Worm (Caenorhabditis elegans) whole organism, L4 larva: Measurements from ENCODE around the gene Y54E2A.9.

Experiments used
- R02D3.7 ChIP-seq: fragments of 150-350 bp; sonication (generic microtip); optimal IDR thresholded peaks from 3 replicates; lab custom pipeline; 2014; ENCODE audit warnings: missing biosample characterization, missing genetic modification characterization
- Y105C5A.15 ChIP-seq: fragments of 200-800 bp; sonication (Bioruptor generic); IDR thresholded peaks from 2 replicates; pipeline ENCODE4 v1.3.6; 2022; ENCODE audit warnings: missing genetic modification characterization, missing compliant biosample characterization
- Y5F2A.4 ChIP-seq: fragments of 200-800 bp; sonication (Bioruptor generic); optimal IDR thresholded peaks from 2 replicates; lab custom pipeline; 2018; ENCODE audit warnings: mild to moderate bottlenecking, missing genetic modification characterization, missing compliant biosample characterization
- ZK337.2 ChIP-seq: fragments of 200-800 bp; sonication (Bioruptor generic); IDR thresholded peaks from 2 replicates; pipeline ENCODE4 v1.3.6; 2022; ENCODE audit warnings: missing genetic modification reagents, missing genetic modification characterization, missing compliant biosample characterization
- ZK546.5 ChIP-seq, 2 experiments: sonication (generic microtip); optimal IDR thresholded peaks; 2 replicates each; lab custom pipeline; 2017; ENCODE audit warnings: missing biosample characterization in 2 of 2, missing genetic modification characterization in 2 of 2
- aha-1 ChIP-seq: fragments of 150-350 bp; peaks from one replicate; lab custom pipeline; 2014; ENCODE audit warnings: missing biosample characterization, missing genetic modification characterization
- aly-2 ChIP-seq: sonication (generic microtip); optimal IDR thresholded peaks from 2 replicates; lab custom pipeline; 2018; ENCODE audit warnings: missing biosample characterization, missing genetic modification characterization
- ama-1 ChIP-seq: fragments of 150-350 bp; optimal IDR thresholded peaks from 2 replicates; lab custom pipeline; 2014; ENCODE audit warnings: inconsistent platforms, mixed read lengths
- attf-4 ChIP-seq: sonication (generic microtip); optimal IDR thresholded peaks from 3 replicates; lab custom pipeline; 2017; ENCODE audit warnings: missing biosample characterization, missing genetic modification characterization
- ceh-28 ChIP-seq: fragments of 150-350 bp; optimal IDR thresholded peaks from 2 replicates; lab custom pipeline; 2014; ENCODE audit warnings: missing biosample characterization, missing genetic modification reagents, missing genetic modification characterization
- ceh-32 ChIP-seq: sonication (generic microtip); optimal IDR thresholded peaks from 2 replicates; lab custom pipeline; 2016; ENCODE audit warnings: mild to moderate bottlenecking, missing genetic modification characterization, missing compliant biosample characterization; ENCODE audit not compliant: poor library complexity
- ceh-44 ChIP-seq: fragments of 200-800 bp; sonication (Bioruptor generic); IDR thresholded peaks from 2 replicates; pipeline ENCODE4 v1.3.6; 2022; ENCODE audit warnings: missing genetic modification reagents, missing genetic modification characterization, missing compliant biosample characterization
- ceh-62 ChIP-seq: sonication (generic microtip); optimal IDR thresholded peaks from 2 replicates; lab custom pipeline; 2017; ENCODE audit warnings: missing biosample characterization, missing genetic modification characterization
- ces-1 ChIP-seq: fragments of 150-350 bp; sonication (generic microtip); optimal IDR thresholded peaks from 4 replicates; lab custom pipeline; 2014; ENCODE audit warnings: missing biosample characterization, missing genetic modification reagents, missing genetic modification characterization
- daf-12 ChIP-seq: fragments of 150-350 bp; optimal IDR thresholded peaks from 2 replicates; lab custom pipeline; 2014; ENCODE audit warnings: missing biosample characterization, missing genetic modification reagents, missing genetic modification characterization
- dmd-6 ChIP-seq: fragments of 200-800 bp; sonication (Bioruptor generic); IDR thresholded peaks from 2 replicates; pipeline ENCODE4 v1.3.6; 2022; ENCODE audit warnings: missing genetic modification reagents, missing genetic modification characterization, missing compliant biosample characterization
- dmd-8 ChIP-seq: fragments of 200-800 bp; sonication (Bioruptor generic); IDR thresholded peaks from 2 replicates; pipeline ENCODE4 v1.3.6; 2022; ENCODE audit warnings: missing genetic modification characterization, missing compliant biosample characterization
- dpl-1 ChIP-seq: fragments of 150-350 bp; optimal IDR thresholded peaks from 2 replicates; lab custom pipeline; 2014; ENCODE audit warnings: missing biosample characterization, missing genetic modification reagents, missing genetic modification characterization
- duxl-1 ChIP-seq: sonication (generic microtip); optimal IDR thresholded peaks from 2 replicates; lab custom pipeline; 2016; ENCODE audit warnings: mild to moderate bottlenecking, missing genetic modification characterization, moderate library complexity, missing compliant biosample characterization; ENCODE audit not compliant: poor library complexity
- dve-1 ChIP-seq: sonication (generic microtip); optimal IDR thresholded peaks from 2 replicates; lab custom pipeline; 2017; ENCODE audit warnings: antibody characterized with exemption, mild to moderate bottlenecking, missing genetic modification characterization, missing compliant biosample characterization; ENCODE audit not compliant: insufficient read depth
- egl-43 ChIP-seq: fragments of 200-800 bp; sonication (Bioruptor generic); IDR thresholded peaks from 2 replicates; pipeline ENCODE4 v1.3.6; 2022; ENCODE audit warnings: missing genetic modification reagents, missing genetic modification characterization, missing compliant biosample characterization
- gei-8 ChIP-seq: fragments of 200-800 bp; sonication (Bioruptor generic); optimal IDR thresholded peaks from 2 replicates; lab custom pipeline; 2018; ENCODE audit warnings: mild to moderate bottlenecking, missing genetic modification characterization, missing compliant biosample characterization
- hmg-1.1 ChIP-seq: fragments of 200-800 bp; sonication (Bioruptor generic); IDR thresholded peaks from 2 replicates; pipeline ENCODE4 v1.3.6; 2022; ENCODE audit warnings: missing genetic modification reagents, missing genetic modification characterization, missing compliant biosample characterization
- lim-7 ChIP-seq: fragments of 200-800 bp; sonication (Bioruptor generic); IDR thresholded peaks from 2 replicates; pipeline ENCODE4 v1.3.6; 2022; ENCODE audit warnings: missing genetic modification characterization, missing compliant biosample characterization
- lin-1 ChIP-seq: fragments of 200-800 bp; sonication (Bioruptor generic); IDR thresholded peaks from 2 replicates; pipeline ENCODE4 v1.3.6; 2022; ENCODE audit warnings: missing genetic modification reagents, missing genetic modification characterization, missing compliant biosample characterization
- lin-39 ChIP-seq: fragments of 150-350 bp; optimal IDR thresholded peaks from 2 replicates; lab custom pipeline; 2014; ENCODE audit warnings: missing biosample characterization, missing genetic modification reagents, missing genetic modification characterization
- lir-3 ChIP-seq: sonication (generic microtip); optimal IDR thresholded peaks from 2 replicates; lab custom pipeline; 2016; ENCODE audit warnings: mild to moderate bottlenecking, missing genetic modification characterization, missing compliant biosample characterization
- lsy-2 ChIP-seq, 2 experiments: fragments of 150-350 bp in 1 of 2; sonication (generic microtip) in 1 of 2; optimal IDR thresholded peaks; 2 replicates each; lab custom pipeline; 2014 to 2017; ENCODE audit warnings: missing biosample characterization in 2 of 2, missing genetic modification characterization in 2 of 2
- madf-5 ChIP-seq, 2 experiments: fragments of 200-800 bp; sonication (Bioruptor generic); IDR thresholded peaks; 2 replicates each; pipeline ENCODE4 v1.3.6; 2022; ENCODE audit warnings: missing compliant biosample characterization in 2 of 2, missing genetic modification characterization in 2 of 2
- madf-9 ChIP-seq: fragments of 200-800 bp; sonication (Bioruptor generic); conservative IDR thresholded peaks from 2 replicates; pipeline ENCODE4 v1.3.6; 2022; ENCODE audit warnings: missing genetic modification reagents, missing genetic modification characterization, missing compliant biosample characterization
- mes-2 ChIP-seq: sonication (generic microtip); optimal IDR thresholded peaks from 2 replicates; lab custom pipeline; 2016; ENCODE audit warnings: missing genotype, mild to moderate bottlenecking, missing genetic modification characterization, missing compliant biosample characterization; ENCODE audit not compliant: poor library complexity, severe bottlenecking
- nhr-10 ChIP-seq: fragments of 150-350 bp; optimal IDR thresholded peaks from 2 replicates; lab custom pipeline; 2014; ENCODE audit warnings: missing biosample characterization, missing genetic modification characterization
- nhr-102 ChIP-seq: sonication (generic microtip); optimal IDR thresholded peaks from 2 replicates; lab custom pipeline; 2016; ENCODE audit warnings: mild to moderate bottlenecking, missing genetic modification characterization, moderate library complexity, missing compliant biosample characterization
- nhr-11 ChIP-seq: fragments of 150-350 bp; optimal IDR thresholded peaks from 2 replicates; lab custom pipeline; 2014; ENCODE audit warnings: missing biosample characterization, missing genetic modification characterization
- nhr-111 ChIP-seq: fragments of 200-800 bp; sonication (Bioruptor generic); optimal IDR thresholded peaks from 2 replicates; lab custom pipeline; 2018; ENCODE audit warnings: mild to moderate bottlenecking, missing genetic modification characterization, missing compliant biosample characterization
- nhr-28 ChIP-seq: fragments of 150-350 bp; optimal IDR thresholded peaks from 2 replicates; lab custom pipeline; 2014; ENCODE audit warnings: missing biosample characterization, missing genetic modification characterization
- nhr-41 ChIP-seq: fragments of 200-800 bp; sonication (Bioruptor generic); IDR thresholded peaks from 2 replicates; pipeline ENCODE4 v1.3.6; 2022; ENCODE audit warnings: missing genetic modification reagents, missing genetic modification characterization, missing compliant biosample characterization
- nhr-42 ChIP-seq: fragments of 200-800 bp; sonication (Bioruptor generic); IDR thresholded peaks from 2 replicates; pipeline ENCODE4 v1.3.6; 2022; ENCODE audit warnings: missing genetic modification characterization, missing compliant biosample characterization
- nhr-76 ChIP-seq: fragments of 150-350 bp; optimal IDR thresholded peaks from 2 replicates; lab custom pipeline; 2014; ENCODE audit warnings: missing biosample characterization, missing genetic modification characterization
- nhr-77 ChIP-seq: fragments of 150-350 bp; optimal IDR thresholded peaks from 2 replicates; lab custom pipeline; 2014; ENCODE audit warnings: missing biosample characterization, missing genetic modification characterization
- rbr-2 ChIP-seq: sonication (generic microtip); optimal IDR thresholded peaks from 2 replicates; lab custom pipeline; 2016; ENCODE audit warnings: missing genotype, missing genetic modification characterization, missing compliant biosample characterization
- saeg-2 ChIP-seq: fragments of 200-800 bp; sonication (Bioruptor generic); IDR thresholded peaks from 2 replicates; pipeline ENCODE4 v1.3.6; 2022; ENCODE audit warnings: missing genetic modification reagents, missing genetic modification characterization, missing compliant biosample characterization
- set-16 ChIP-seq: fragments of 200-800 bp; sonication (Bioruptor generic); IDR thresholded peaks from 2 replicates; pipeline ENCODE4 v1.3.6; 2022; ENCODE audit warnings: missing genetic modification reagents, missing genetic modification characterization, missing compliant biosample characterization
- snpc-1.2 ChIP-seq: fragments of 200-800 bp; sonication (Bioruptor generic); IDR thresholded peaks from 2 replicates; pipeline ENCODE4 v1.3.6; 2022; ENCODE audit warnings: missing genetic modification reagents, missing genetic modification characterization, missing compliant biosample characterization
- spr-3 ChIP-seq: fragments of 200-800 bp; sonication (Bioruptor generic); optimal IDR thresholded peaks from 2 replicates; lab custom pipeline; 2018; ENCODE audit warnings: mild to moderate bottlenecking, missing genetic modification characterization, missing compliant biosample characterization
- unc-130 ChIP-seq: sonication (generic microtip); optimal IDR thresholded peaks from 2 replicates; lab custom pipeline; 2016; ENCODE audit warnings: missing genetic modification reagents, missing genetic modification characterization, missing compliant biosample characterization
- unc-39 ChIP-seq: sonication (generic microtip); optimal IDR thresholded peaks from 2 replicates; lab custom pipeline; 2017; ENCODE audit warnings: missing biosample characterization, missing genetic modification characterization
- unc-62 ChIP-seq, 3 experiments: fragments of 150-350 bp in 1 of 3; sonication (generic microtip); optimal IDR thresholded peaks in 2 of 3; peaks in 1 of 3; 1 replicate in 1 of 3; 2 replicates in 2 of 3; lab custom pipeline; 2014 to 2017; ENCODE audit warnings: missing biosample characterization in 3 of 3, missing genetic modification characterization in 3 of 3, missing genetic modification reagents in 3 of 3, missing genotype in 1 of 3
- zfp-2 ChIP-seq: sonication (generic microtip); optimal IDR thresholded peaks from 2 replicates; lab custom pipeline; 2016; ENCODE audit warnings: mild to moderate bottlenecking, missing genetic modification characterization, missing compliant biosample characterization
- zfp-3 ChIP-seq: fragments of 200-800 bp; sonication (Bioruptor generic); conservative IDR thresholded peaks from 2 replicates; pipeline ENCODE4 v1.3.6; 2022; ENCODE audit warnings: missing genetic modification reagents, missing genetic modification characterization, missing compliant biosample characterization
- zip-11 ChIP-seq: fragments of 200-800 bp; sonication (Bioruptor generic); IDR thresholded peaks from 2 replicates; pipeline ENCODE4 v1.3.6; 2022; ENCODE audit warnings: missing genetic modification characterization, missing compliant biosample characterization

Gene Y54E2A.9

DNA sequence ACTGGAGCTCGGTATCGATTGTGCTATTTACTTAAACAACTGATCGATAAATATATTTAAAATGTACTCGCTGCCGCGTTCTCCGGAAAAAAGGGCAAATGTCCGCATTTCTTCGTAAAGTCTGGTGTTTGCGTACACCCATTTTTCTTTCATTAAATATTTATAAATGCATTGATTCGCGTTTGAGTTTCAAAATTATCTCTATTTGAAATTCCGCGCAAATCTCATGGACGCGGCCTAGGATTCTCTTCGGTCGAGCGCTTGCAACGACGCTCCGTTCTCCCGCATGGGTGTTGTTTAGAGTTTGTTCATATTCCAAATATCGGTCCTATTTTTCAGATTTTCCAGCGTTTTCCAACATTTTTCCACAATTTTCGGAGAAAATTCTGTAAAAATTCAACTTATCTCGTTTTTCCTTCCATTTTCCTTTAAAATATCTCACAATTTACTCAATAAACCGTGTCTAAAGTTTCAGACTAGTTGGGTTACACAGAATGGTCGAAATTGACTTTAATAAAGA, 9.2 kb upstream of the Y54E2A.9 start, which contains the start of gene eif-3.B (continued):
- TF ChIP-seq mes-2 (tag; lab: Kevin White, UChicago) (peak; percentile 100), Y5F2A.4 (no peak), zfp-3 (no peak), egl-43 (GFP tag; lab: Robert Waterston, UW) (peak; percentile 46; the same call in 1 of the 2 replicates), lim-7 (no peak), unc-39 (tag; lab: Kevin White, UChicago) (no peak), gei-8 (GFP tag; lab: Kevin White, UChicago) (no peak), ceh-44 (GFP tag; lab: Robert Waterston, UW) (peak; percentile 70; the same call in 1 of the 2 replicates), nhr-77 (peak; percentile 95), ces-1 (GFP tag; lab: Kevin White, UChicago) (peak; percentile 43), nhr-41 (no peak), R02D3.7 (no peak), rbr-2 (peak; percentile 83), unc-62 (GFP tag; optimal IDR thresholded peaks at IDR 0.05 in 1 of 2; lab: Kevin White, UChicago) (no peak), unc-62 (tag; optimal IDR thresholded peaks at IDR 0.05; lab: Kevin White, UChicago) (no peak), ceh-28 (tag; lab: Kevin White, UChicago) (peak; percentile 7), nhr-28 (peak; percentile 14), ZK546.5 (tag; optimal IDR thresholded peaks at IDR 0.05; lab: Kevin White, UChicago) (no peak), ama-1 (lab: Kevin White, UChicago) (no peak), lir-3 (tag; lab: Kevin White, UChicago) (no peak), zip-11 (GFP tag; lab: Robert Waterston, UW) (no peak), nhr-42 (GFP tag; lab: Robert Waterston, UW) (peak; percentile 88), set-16 (GFP tag; lab: Robert Waterston, UW) (peak; percentile 23; the same call in 1 of the 2 replicates), zfp-2 (tag; lab: Kevin White, UChicago) (no peak), snpc-1.2 (GFP tag; lab: Robert Waterston, UW) (no peak), nhr-102 (tag; lab: Kevin White, UChicago) (peak; percentile 72), madf-9 (GFP tag; lab: Robert Waterston, UW) (peak; percentile 66; the same call in 1 of the 2 replicates), aly-2 (tag; lab: Kevin White, UChicago) (no peak), ceh-62 (tag; lab: Kevin White, UChicago) (no peak), lin-39 (tag; lab: Kevin White, UChicago) (no peak), attf-4 (tag; lab: Kevin White, UChicago) (no peak), spr-3 (no peak), nhr-76 (tag; lab: Kevin White, UChicago) (no peak), unc-130 (GFP tag; lab: Kevin White, UChicago) (peak; percentile 95), Y105C5A.15 (GFP tag; lab: Robert Waterston, UW) (no peak), aha-1 (peak; percentile 6), daf-12 (tag; lab: Kevin White, UChicago) (no peak), dmd-6 (GFP tag; lab: Robert Waterston, UW) (peak; percentile 77), lin-1 (GFP tag; lab: Robert Waterston, UW) (0 out of 2 replicates have a peak, but pooled peaks have one; percentile 26), hmg-1.1 (GFP tag; lab: Robert Waterston, UW) (peak; percentile 77), lsy-2 (tag; optimal IDR thresholded peaks at IDR 0.05; lab: Kevin White, UChicago) (peak; percentile 59 to 95), dve-1 (peak; percentile 97), nhr-11 (tag; lab: Kevin White, UChicago) (peak; percentile 83), dmd-8 (no peak), ceh-32 (peak; percentile 45), duxl-1 (tag; lab: Kevin White, UChicago) (peak; percentile 90), madf-5 (GFP tag; IDR thresholded peaks at IDR 0.05; lab: Robert Waterston, UW) (0 out of 4 replicates have a peak, but pooled peaks of 1 of the 2 experiments have one; percentile 18), saeg-2 (GFP tag; lab: Robert Waterston, UW) (no peak), nhr-111 (GFP tag; lab: Kevin White, UChicago) (no peak), dpl-1 (GFP tag; lab: Kevin White, UChicago) (peak; percentile 98), nhr-10 (tag; lab: Kevin White, UChicago) (no peak), ZK337.2 (GFP tag; lab: Robert Waterston, UW) (peak; percentile 97)
